Fruit fly (Drosophila melanogaster): ENCODE results near the gene Caf1-180.

dm6 chrX:8627171-8627570 is 21.1 kb upstream of the Caf1-180 start:
- TF ChIP-seq CG8478 (optimal IDR thresholded peaks at IDR 0.05) (no peak), CTCF (optimal IDR thresholded peaks at IDR 0.05) (no peak)

Measured in S2 (cell line).